Worm (Caenorhabditis elegans): Measurements from ENCODE around the gene exp-1.

The exp-1 gene

DNA sequence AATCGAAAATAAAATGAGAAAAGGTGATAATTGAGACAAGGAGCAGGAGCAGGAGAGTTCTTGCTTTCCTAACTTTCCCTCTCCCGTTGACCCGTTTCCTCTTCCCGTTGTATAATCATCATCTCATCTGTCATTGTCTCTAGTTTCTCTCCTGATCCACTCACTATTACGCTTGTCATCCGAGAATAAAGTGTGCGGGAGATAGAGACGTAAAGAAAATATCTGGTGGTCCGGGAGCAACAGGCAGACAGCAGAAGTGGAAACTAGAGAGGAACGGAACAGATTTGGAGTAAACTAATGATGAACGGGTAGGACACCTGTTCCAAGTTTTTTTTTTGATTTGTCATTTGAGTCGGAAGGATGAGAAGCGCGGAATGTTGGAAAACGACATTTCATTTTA lies 9.3 kb upstream of the exp-1 start:
- TF ChIP-seq sox-4 (tag; optimal IDR thresholded peaks at IDR 0.05), result no peak
- TF ChIP-seq grh-1 (GFP tag; IDR thresholded peaks at IDR 0.05), result no peak
- TF ChIP-seq unc-130 (tag; optimal IDR thresholded peaks at IDR 0.05), result peak; percentile 3
- no peak for TF ChIP-seq mep-1 (tag; optimal IDR thresholded peaks at IDR 0.05)
- TF ChIP-seq tlp-1 (tag; optimal IDR thresholded peaks at IDR 0.05), result no peak
- no peak for TF ChIP-seq nhr-47 (tag; optimal IDR thresholded peaks at IDR 0.05)
- TF ChIP-seq lin-35 (GFP tag; optimal IDR thresholded peaks at IDR 0.05), result no peak
- TF ChIP-seq aha-1 (tag; optimal IDR thresholded peaks at IDR 0.05), result no peak
- no peak for TF ChIP-seq ceh-90 (tag; optimal IDR thresholded peaks at IDR 0.05)
- no peak for TF ChIP-seq fos-1 (tag; optimal IDR thresholded peaks at IDR 0.05)
- no peak for TF ChIP-seq C34B4.2 (tag; optimal IDR thresholded peaks at IDR 0.05)
- no peak for TF ChIP-seq nhr-19 (GFP tag; conservative IDR thresholded peaks at IDR 0.05)
- TF ChIP-seq ets-5 (GFP tag; IDR thresholded peaks at IDR 0.05), result no peak
- peak; percentile 25 for TF ChIP-seq rnt-1 (tag; optimal IDR thresholded peaks at IDR 0.05)
- TF ChIP-seq xbp-1 (tag; optimal IDR thresholded peaks at IDR 0.05), result no peak
- no peak for TF ChIP-seq fkh-10 (GFP tag; optimal IDR thresholded peaks at IDR 0.05)
- no peak for TF ChIP-seq efl-1 (optimal IDR thresholded peaks at IDR 0.05)
- TF ChIP-seq efl-1 (GFP tag; optimal IDR thresholded peaks at IDR 0.05 in 1 of 2), result peak in 1 of 2 experiments; percentile 29
- TF ChIP-seq lin-14 (GFP tag; optimal IDR thresholded peaks at IDR 0.05), result peak; percentile 68
- no peak for TF ChIP-seq dsc-1 (tag; optimal IDR thresholded peaks at IDR 0.05)

- no peak for TF ChIP-seq nhr-71 (tag; optimal IDR thresholded peaks at IDR 0.05)
- no peak for TF ChIP-seq nhr-12 (tag; optimal IDR thresholded peaks at IDR 0.05)
- TF ChIP-seq ceh-63 (GFP tag; optimal IDR thresholded peaks at IDR 0.05), result no peak
- no peak for TF ChIP-seq nhr-19 (GFP tag; conservative IDR thresholded peaks at IDR 0.05)
- TF ChIP-seq nhr-28 (tag; optimal IDR thresholded peaks at IDR 0.05), result no peak
- no peak for TF ChIP-seq mef-2 (tag; optimal IDR thresholded peaks at IDR 0.05)
- TF ChIP-seq F16B12.6 (tag; optimal IDR thresholded peaks at IDR 0.05), result no peak
- no peak for TF ChIP-seq ceh-8 (GFP tag; optimal IDR thresholded peaks at IDR 0.05)
- TF ChIP-seq aly-2 (tag; optimal IDR thresholded peaks at IDR 0.05), result no peak
- no peak for TF ChIP-seq mab-9 (GFP tag; IDR thresholded peaks at IDR 0.05)
- no peak for TF ChIP-seq sox-4 (tag; optimal IDR thresholded peaks at IDR 0.05)
- TF ChIP-seq fkh-4 (tag; optimal IDR thresholded peaks at IDR 0.05; ENCODE audit: borderline replicate concordance), result no peak
- no peak for TF ChIP-seq unc-86 (tag; optimal IDR thresholded peaks at IDR 0.05)
- TF ChIP-seq irx-1 (tag; optimal IDR thresholded peaks at IDR 0.05), result no peak
- TF ChIP-seq jun-1 (tag; optimal IDR thresholded peaks at IDR 0.05), result no peak
- no peak for TF ChIP-seq nhr-20 (tag; optimal IDR thresholded peaks at IDR 0.05)
These were observed 8.3 kb upstream of the exp-1 start, which contains the start of gene hst-3.1 for ce11 chrII:6169156-6169555. TSS of gene hst-3.1 (minus strand) at chrII:6169256.

- no peak for TF ChIP-seq nhr-71 (tag; optimal IDR thresholded peaks at IDR 0.05)
These were observed 7.8 kb upstream of the exp-1 start for ce11 chrII:6168714-6169113.

ce11 chrII:6165152-6165551 lies 4.3 kb upstream of the exp-1 start:
- TF ChIP-seq lin-35 (GFP tag; optimal IDR thresholded peaks at IDR 0.05), result no peak
- peak; percentile 14 for TF ChIP-seq lin-14 (GFP tag; optimal IDR thresholded peaks at IDR 0.05)
- TF ChIP-seq lsy-2 (tag; optimal IDR thresholded peaks at IDR 0.05), result no peak
- TF ChIP-seq nhr-85 (tag), result no peak
- peak; percentile 64 for TF ChIP-seq fkh-10 (GFP tag; optimal IDR thresholded peaks at IDR 0.05)
- TF ChIP-seq mep-1 (tag; optimal IDR thresholded peaks at IDR 0.05), result no peak
- no peak for TF ChIP-seq mdl-1 (tag; optimal IDR thresholded peaks at IDR 0.05)
- no peak for TF ChIP-seq lin-39 (tag; optimal IDR thresholded peaks at IDR 0.05)

DNA sequence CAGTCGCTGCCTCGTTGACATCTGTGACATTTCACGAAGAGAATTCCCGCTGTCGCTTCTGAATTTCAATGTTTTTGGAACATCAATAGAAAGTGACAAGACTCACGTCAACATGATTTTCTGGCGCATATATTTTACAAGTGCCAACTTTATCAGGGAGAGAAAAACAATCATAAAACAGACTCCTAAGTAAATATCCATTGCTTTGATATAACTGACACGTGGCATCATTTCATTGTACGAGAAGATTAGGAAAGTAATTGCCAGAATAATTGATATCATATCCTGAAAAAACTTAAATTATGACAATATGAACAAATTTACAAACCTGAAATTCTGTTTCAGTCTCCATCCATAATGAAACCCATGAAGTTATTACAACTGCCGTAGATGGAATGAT lies 2.8 kb downstream of the exp-1 start:
- TF ChIP-seq mdl-1 (tag; optimal IDR thresholded peaks at IDR 0.05), result no peak
